Fruit fly (Drosophila melanogaster) whole organism: ENCODE data around the gene cib.

Experiments
- CG8478 ChIP-seq: fragments of >200 bp; optimal IDR thresholded peaks from 2 replicates; lab custom pipeline; 2018; ENCODE audit warnings: inconsistent platforms
- psq ChIP-seq: fragments of >200 bp; optimal IDR thresholded peaks from 2 replicates; lab custom pipeline; 2017

DNA sequence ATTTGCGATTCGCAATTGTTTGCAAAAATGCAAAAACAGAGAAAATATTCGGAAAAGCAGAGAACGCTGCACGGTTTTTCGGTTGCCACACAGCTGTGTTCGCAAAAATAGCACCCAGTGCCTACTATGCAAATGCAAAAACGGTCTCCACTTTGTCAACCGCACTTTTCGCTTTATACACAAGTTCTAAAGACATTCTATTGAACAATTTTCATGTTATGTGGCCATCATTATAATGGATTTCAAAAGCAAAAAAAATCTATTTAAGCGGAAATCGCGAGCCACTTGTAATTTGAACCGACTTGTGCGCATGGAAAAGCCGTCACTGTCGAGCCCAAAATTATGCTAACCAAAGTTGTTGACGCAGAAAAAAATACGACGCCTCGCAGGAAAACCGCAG, 45.1 kb downstream of the cib start:
- TF ChIP-seq psq (no peak), CG8478 (lab: Kevin White, UChicago) (no peak)
